Worm (Caenorhabditis elegans): ENCODE results near the gene T01B7.5.

DNA sequence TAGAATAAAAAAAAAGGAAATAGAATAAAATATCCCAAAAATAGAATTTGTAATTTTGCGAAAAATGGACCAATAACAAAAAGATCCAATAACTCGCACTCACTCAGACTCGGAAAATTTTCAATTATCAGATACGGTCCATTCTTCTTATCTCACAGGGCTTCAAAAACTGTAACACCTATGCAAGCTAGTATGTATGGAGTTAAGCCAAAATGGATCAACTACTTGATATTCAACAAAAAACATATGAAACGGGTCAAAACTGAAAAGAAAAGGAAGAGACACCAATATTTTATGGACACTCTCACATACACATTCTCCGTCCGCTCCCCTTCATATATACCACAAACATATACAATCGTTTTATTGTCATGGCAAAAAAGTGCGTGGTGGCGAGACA is 31.0 kb upstream of the T01B7.5 start, which contains the start of gene C34C6.9:
- TF ChIP-seq sem-2 (GFP tag; optimal IDR thresholded peaks at IDR 0.05): no peak
- TF ChIP-seq ztf-11 (tag; optimal IDR thresholded peaks at IDR 0.05): no peak
- TF ChIP-seq flh-1 (GFP tag; optimal IDR thresholded peaks at IDR 0.05): no peak
- no peak for TF ChIP-seq lin-13 (tag; optimal IDR thresholded peaks at IDR 0.05)
- TF ChIP-seq blmp-1 (tag; optimal IDR thresholded peaks at IDR 0.05): no peak
- TF ChIP-seq unc-62 (GFP tag; optimal IDR thresholded peaks at IDR 0.05): no peak
- TF ChIP-seq hlh-1 (tag; optimal IDR thresholded peaks at IDR 0.05): no peak
- TF ChIP-seq ces-1 (GFP tag; optimal IDR thresholded peaks at IDR 0.05): no peak

Data from whole organism, mixed stage, embryonic.